Worm (Caenorhabditis elegans) whole organism, young adult: ENCODE measurements around the gene trxr-1.
A peak's percentile ranks its signal among the peaks of the same experiment; 100 is the strongest.

ENCODE experiments used
- B0261.1 ChIP-seq: sonication (generic microtip); optimal IDR thresholded peaks from 2 replicates; lab custom pipeline; 2016; ENCODE audit warnings: mild to moderate bottlenecking, missing genetic modification characterization, moderate library complexity, missing compliant biosample characterization
- D2030.7 ChIP-seq: fragments of 200-800 bp; sonication (Bioruptor generic); IDR thresholded peaks from 2 replicates; pipeline ENCODE4 v1.3.6; 2022; ENCODE audit warnings: missing genetic modification reagents, missing genetic modification characterization, missing compliant biosample characterization
- F39B2.1 ChIP-seq: fragments of 200-800 bp; sonication (Bioruptor generic); IDR thresholded peaks from 2 replicates; pipeline ENCODE4 v1.3.6; 2022; ENCODE audit warnings: missing genetic modification reagents, missing genetic modification characterization, missing compliant biosample characterization
- F52B5.7 ChIP-seq: sonication (generic microtip); optimal IDR thresholded peaks from 2 replicates; lab custom pipeline; 2016; ENCODE audit warnings: mild to moderate bottlenecking, missing genetic modification characterization, missing compliant biosample characterization
- F57A8.1 ChIP-seq: fragments of 200-800 bp; sonication (Bioruptor generic); optimal IDR thresholded peaks from 2 replicates; lab custom pipeline; 2018; ENCODE audit warnings: mild to moderate bottlenecking, missing genetic modification characterization, moderate library complexity, missing compliant biosample characterization
- F57C9.4 ChIP-seq: sonication (generic microtip); optimal IDR thresholded peaks from 2 replicates; lab custom pipeline; 2017; ENCODE audit warnings: mild to moderate bottlenecking, missing genetic modification characterization, missing compliant biosample characterization
- K11D2.4 ChIP-seq: fragments of 200-800 bp; sonication (Bioruptor generic); IDR thresholded peaks from 2 replicates; pipeline ENCODE4 v1.3.6; 2022; ENCODE audit warnings: missing genetic modification reagents, missing genetic modification characterization, missing compliant biosample characterization
- K12H6.12 ChIP-seq: fragments of 200-800 bp; sonication (Bioruptor generic); optimal IDR thresholded peaks from 2 replicates; lab custom pipeline; 2018; ENCODE audit warnings: mild to moderate bottlenecking, missing genetic modification characterization, missing compliant biosample characterization
- T07F8.4 ChIP-seq: sonication (generic microtip); optimal IDR thresholded peaks from 2 replicates; lab custom pipeline; 2016; ENCODE audit warnings: mild to moderate bottlenecking, missing genetic modification characterization, moderate library complexity, missing compliant biosample characterization
- Y53F4B.3 ChIP-seq: fragments of 200-800 bp; sonication (Bioruptor generic); IDR thresholded peaks from 2 replicates; pipeline ENCODE4 v1.3.6; 2022; ENCODE audit warnings: missing genetic modification reagents, missing genetic modification characterization, missing compliant biosample characterization
- ZK185.1 ChIP-seq: sonication (generic microtip); optimal IDR thresholded peaks from 2 replicates; lab custom pipeline; 2016; ENCODE audit warnings: mild to moderate bottlenecking, missing genetic modification characterization, missing compliant biosample characterization; ENCODE audit not compliant: poor library complexity, severe bottlenecking
- aptf-2 ChIP-seq: fragments of 200-800 bp; sonication (Bioruptor generic); conservative IDR thresholded peaks from 2 replicates; pipeline ENCODE4 v1.3.6; 2022; ENCODE audit warnings: missing genetic modification reagents, missing genetic modification characterization, missing compliant biosample characterization
- aptf-3 ChIP-seq: fragments of 200-800 bp; sonication (Bioruptor generic); IDR thresholded peaks from 2 replicates; pipeline ENCODE4 v1.3.6; 2022; ENCODE audit warnings: missing genetic modification characterization, missing compliant biosample characterization
- attf-5 ChIP-seq: fragments of 200-800 bp; sonication (Bioruptor generic); optimal IDR thresholded peaks from 2 replicates; lab custom pipeline; 2018; ENCODE audit warnings: mild to moderate bottlenecking, missing genetic modification characterization, missing compliant biosample characterization
- attf-6 ChIP-seq: fragments of 200-800 bp; sonication (Bioruptor generic); IDR thresholded peaks from 2 replicates; pipeline ENCODE4 v1.3.6; 2022; ENCODE audit warnings: missing genetic modification reagents, missing genetic modification characterization, missing compliant biosample characterization
- bed-2 ChIP-seq: fragments of 200-800 bp; sonication (Bioruptor generic); IDR thresholded peaks from 2 replicates; pipeline ENCODE4 v1.3.6; 2022; ENCODE audit warnings: missing genetic modification reagents, missing genetic modification characterization, missing compliant biosample characterization
- cebp-1 ChIP-seq, 2 experiments: fragments of 200-800 bp in 1 of 2; sonication (Bioruptor generic) in 1 of 2; sonication (generic microtip) in 1 of 2; IDR thresholded peaks in 1 of 2; optimal IDR thresholded peaks in 1 of 2; 2 replicates each; pipeline versions ENCODE4 v1.3.6 to Lab custom; 2017 to 2022; ENCODE audit warnings: missing compliant biosample characterization in 2 of 2, missing genetic modification characterization in 2 of 2, mild to moderate bottlenecking in 1 of 2, missing genetic modification reagents in 1 of 2, moderate library complexity in 1 of 2
- ceh-27 ChIP-seq: fragments of 200-800 bp; sonication (Bioruptor generic); optimal IDR thresholded peaks from 2 replicates; lab custom pipeline; 2018; ENCODE audit warnings: mild to moderate bottlenecking, missing genetic modification characterization, moderate library complexity, missing compliant biosample characterization
- ceh-58 ChIP-seq: fragments of 200-800 bp; sonication (Bioruptor generic); IDR thresholded peaks from 2 replicates; pipeline ENCODE4 v1.3.6; 2022; ENCODE audit warnings: missing genetic modification characterization, missing compliant biosample characterization
- ceh-79 ChIP-seq: sonication (generic microtip); optimal IDR thresholded peaks from 2 replicates; lab custom pipeline; 2017; ENCODE audit warnings: mild to moderate bottlenecking, missing genetic modification characterization, missing compliant biosample characterization
- chd-7 ChIP-seq: sonication (generic microtip); optimal IDR thresholded peaks from 2 replicates; lab custom pipeline; 2016; ENCODE audit warnings: mild to moderate bottlenecking, missing genetic modification characterization, moderate library complexity, missing compliant biosample characterization
- egl-18 ChIP-seq: fragments of 200-800 bp; sonication (Bioruptor generic); IDR thresholded peaks from 2 replicates; pipeline ENCODE4 v1.3.6; 2022; ENCODE audit warnings: missing genetic modification reagents, missing genetic modification characterization, missing compliant biosample characterization
- fkh-3 ChIP-seq: sonication (generic microtip); optimal IDR thresholded peaks from 2 replicates; lab custom pipeline; 2016; ENCODE audit warnings: mild to moderate bottlenecking, missing genetic modification characterization, missing compliant biosample characterization
- him-1 ChIP-seq: sonication (generic microtip); optimal IDR thresholded peaks from 2 replicates; lab custom pipeline; 2016; ENCODE audit warnings: missing genotype, missing genetic modification reagents, missing genetic modification characterization, missing compliant biosample characterization
- hlh-26 ChIP-seq: fragments of 200-800 bp; sonication (Bioruptor generic); conservative IDR thresholded peaks from 2 replicates; pipeline ENCODE4 v1.3.6; 2022; ENCODE audit warnings: missing genetic modification reagents, missing genetic modification characterization, missing compliant biosample characterization
- hmg-1.2 ChIP-seq: fragments of 200-800 bp; sonication (Bioruptor generic); IDR thresholded peaks from 2 replicates; pipeline ENCODE4 v1.3.6; 2022; ENCODE audit warnings: missing genetic modification reagents, missing genetic modification characterization, missing compliant biosample characterization
- lin-26 ChIP-seq: fragments of 200-800 bp; sonication (Bioruptor generic); IDR thresholded peaks from 2 replicates; pipeline ENCODE4 v1.3.6; 2022; ENCODE audit warnings: missing genetic modification reagents, missing genetic modification characterization, missing compliant biosample characterization
- lin-35 ChIP-seq, 3 experiments: fragments of 150-350 bp in 2 of 3; sonication (generic microtip) in 1 of 3; optimal IDR thresholded peaks; 2 replicates each; lab custom pipeline; 2014 to 2018; ENCODE audit warnings: missing biosample characterization in 3 of 3, missing genetic modification characterization in 3 of 3, missing genetic modification reagents in 3 of 3
- madf-10 ChIP-seq: sonication (generic microtip); optimal IDR thresholded peaks from 2 replicates; lab custom pipeline; 2016; ENCODE audit warnings: mild to moderate bottlenecking, missing genetic modification characterization, missing compliant biosample characterization
- mcd-1 ChIP-seq: fragments of 200-800 bp; sonication (Bioruptor generic); IDR thresholded peaks from 2 replicates; pipeline ENCODE4 v1.3.6; 2022; ENCODE audit warnings: missing genetic modification reagents, missing genetic modification characterization, missing compliant biosample characterization
- nfyb-1 ChIP-seq: fragments of 200-800 bp; sonication (Bioruptor generic); IDR thresholded peaks from 2 replicates; pipeline ENCODE4 v1.3.6; 2022; ENCODE audit warnings: missing genetic modification reagents, missing genetic modification characterization, missing compliant biosample characterization
- nhr-179 ChIP-seq: sonication (generic microtip); optimal IDR thresholded peaks from 2 replicates; lab custom pipeline; 2016; ENCODE audit warnings: mild to moderate bottlenecking, missing genetic modification characterization, missing compliant biosample characterization
- nhr-80 ChIP-seq: sonication (generic microtip); optimal IDR thresholded peaks from 2 replicates; lab custom pipeline; 2016; ENCODE audit warnings: missing genetic modification characterization, missing compliant biosample characterization
- rpc-1 ChIP-seq, 2 experiments: fragments of 150-350 bp in 1 of 2; sonication (generic microtip) in 1 of 2; optimal IDR thresholded peaks; 2 replicates each; lab custom pipeline; 2014 to 2018; ENCODE audit warnings: missing biosample characterization in 1 of 2, missing genetic modification characterization in 1 of 2, missing genetic modification reagents in 1 of 2, missing genotype in 1 of 2
- snpc-1.1 ChIP-seq: sonication (generic microtip); optimal IDR thresholded peaks from 2 replicates; lab custom pipeline; 2017; ENCODE audit warnings: missing genetic modification characterization, mild to moderate bottlenecking, missing compliant biosample characterization, antibody characterized with exemption, moderate library complexity, missing genotype, missing genetic modification reagents; ENCODE audit not compliant: insufficient read depth
- sptf-2 ChIP-seq: fragments of 200-800 bp; sonication (Bioruptor generic); optimal IDR thresholded peaks from 2 replicates; lab custom pipeline; 2018; ENCODE audit warnings: mild to moderate bottlenecking, missing genetic modification characterization, missing compliant biosample characterization
- tbp1 ChIP-seq: fragments of 200-800 bp; sonication (Bioruptor generic); optimal IDR thresholded peaks from 2 replicates; lab custom pipeline; 2018; ENCODE audit warnings: mild to moderate bottlenecking, missing genetic modification characterization, missing compliant biosample characterization
- zim-3 ChIP-seq: sonication (generic microtip); optimal IDR thresholded peaks from 2 replicates; lab custom pipeline; 2017; ENCODE audit warnings: mild to moderate bottlenecking, missing genetic modification characterization, moderate library complexity, missing compliant biosample characterization
- ztf-18 ChIP-seq: sonication (generic microtip); optimal IDR thresholded peaks from 2 replicates; lab custom pipeline; 2016; ENCODE audit warnings: missing genotype, mild to moderate bottlenecking, missing genetic modification characterization, missing compliant biosample characterization
- ztf-25 ChIP-seq: fragments of 200-800 bp; sonication (Bioruptor generic); IDR thresholded peaks from 2 replicates; pipeline ENCODE4 v1.3.6; 2022; ENCODE audit warnings: missing genetic modification reagents, missing genetic modification characterization, missing compliant biosample characterization
- ztf-28 ChIP-seq: fragments of 200-800 bp; sonication (Bioruptor generic); IDR thresholded peaks from 2 replicates; pipeline ENCODE4 v1.3.6; 2022; ENCODE audit warnings: missing genetic modification reagents, missing genetic modification characterization, missing compliant biosample characterization
- ztf-6 ChIP-seq: fragments of 200-800 bp; sonication (Bioruptor generic); IDR thresholded peaks from 2 replicates; pipeline ENCODE4 v1.3.6; 2022; ENCODE audit warnings: missing genetic modification reagents, missing genetic modification characterization, missing compliant biosample characterization

The trxr-1 gene

ce11 chrIV:7035823-7036222 is 24.1 kb downstream of the trxr-1 start, which contains the start of gene C06G3.3:
TSS of gene C06G3.3 (plus strand) at chrIV:7036123.
- TF ChIP-seq ztf-25 (GFP tag; lab: Robert Waterston, UW) (no peak), zim-3 (tag; lab: Kevin White, UChicago) (no peak), F57C9.4 (tag; lab: Kevin White, UChicago) (no peak), ztf-28 (GFP tag; lab: Robert Waterston, UW) (no peak), him-1 (tag; lab: Kevin White, UChicago) (no peak), mcd-1 (GFP tag; lab: Robert Waterston, UW) (no peak), aptf-2 (GFP tag; lab: Robert Waterston, UW) (no peak), Y53F4B.3 (GFP tag; lab: Robert Waterston, UW) (no peak), aptf-3 (GFP tag; lab: Robert Waterston, UW) (no peak), sptf-2 (no peak), chd-7 (tag; lab: Kevin White, UChicago) (no peak), F39B2.1 (no peak), D2030.7 (GFP tag; lab: Robert Waterston, UW) (no peak), madf-10 (tag; lab: Kevin White, UChicago) (no peak)

ce11 chrIV:7036790-7037189 is 25.0 kb downstream of the trxr-1 start, which contains the start of gene ufl-1:
TSS of gene ufl-1 (minus strand) at chrIV:7036859.
- no peak for TF ChIP-seq K12H6.12 (tag; lab: Kevin White, UChicago)
- no peak for TF ChIP-seq K11D2.4 (GFP tag; lab: Robert Waterston, UW)
- TF ChIP-seq chd-7 (tag; lab: Kevin White, UChicago) = no peak
- no peak for TF ChIP-seq B0261.1
- no peak for TF ChIP-seq attf-6
- no peak for TF ChIP-seq ztf-28 (GFP tag; lab: Robert Waterston, UW)

- TF ChIP-seq ZK185.1 (tag; lab: Kevin White, UChicago) (peak; percentile 72), ztf-25 (GFP tag; lab: Robert Waterston, UW) (0 out of 2 replicates have a peak, but pooled peaks have one; percentile 23), ztf-18 (tag; lab: Kevin White, UChicago) (peak; percentile 84), ztf-6 (no peak), tbp1 (GFP tag; lab: Kevin White, UChicago) (peak; percentile 62), attf-5 (GFP tag; lab: Kevin White, UChicago) (peak; percentile 84), nfyb-1 (peak; percentile 57; the same call in 1 of the 2 replicates), bed-2 (no peak), T07F8.4 (tag; lab: Kevin White, UChicago) (no peak), attf-6 (peak; percentile 87), B0261.1 (no peak), snpc-1.1 (tag; lab: Kevin White, UChicago) (peak; percentile 22), fkh-3 (tag; lab: Kevin White, UChicago) (no peak), ceh-79 (tag; lab: Kevin White, UChicago) (no peak), ceh-58 (GFP tag; lab: Robert Waterston, UW) (no peak), lin-26 (peak; percentile 43; the same call in 1 of the 2 replicates), hmg-1.2 (GFP tag; lab: Robert Waterston, UW) (peak; percentile 52), hlh-26 (GFP tag; lab: Robert Waterston, UW) (no peak), F57A8.1 (no peak), F52B5.7 (tag; lab: Kevin White, UChicago) (no peak), cebp-1 (GFP tag; IDR thresholded peaks at IDR 0.05; lab: Robert Waterston, UW) (peak; percentile 91), cebp-1 (tag; optimal IDR thresholded peaks at IDR 0.05; lab: Kevin White, UChicago) (peak; percentile 98), nhr-80 (tag; lab: Kevin White, UChicago) (peak; percentile 45), lin-35 (GFP tag; optimal IDR thresholded peaks at IDR 0.05; lab: Kevin White, UChicago) (peak in 2 of 3 experiments; percentile 71 to 84), nhr-179 (tag; lab: Kevin White, UChicago) (no peak), rpc-1 (optimal IDR thresholded peaks at IDR 0.05; lab: Kevin White, UChicago) (peak; percentile 35), rpc-1 (tag; optimal IDR thresholded peaks at IDR 0.05; lab: Kevin White, UChicago) (no peak), egl-18 (GFP tag; lab: Robert Waterston, UW) (no peak), ceh-27 (peak; percentile 52)
These were observed 27.9 kb downstream of the trxr-1 start, which contains the start of the genes cogc-2 and klp-18 for ce11 chrIV:7039476-7040261. TSS of gene cogc-2 (minus strand) at chrIV:7039580. TSS of gene klp-18 (plus strand) at chrIV:7040211.
